Worm (Caenorhabditis elegans) whole organism, L4 larva: ENCODE measurements around the gene srv-10.

Experiments used
- T20F7.1 ChIP-seq: fragments of 200-800 bp; sonication (Bioruptor generic); optimal IDR thresholded peaks from 2 replicates; lab custom pipeline; 2018; ENCODE audit warnings: mild to moderate bottlenecking, missing genetic modification characterization, missing compliant biosample characterization
- ama-1 ChIP-seq: fragments of 150-350 bp; optimal IDR thresholded peaks from 2 replicates; lab custom pipeline; 2014; ENCODE audit warnings: inconsistent platforms, mixed read lengths
- daf-12 ChIP-seq: fragments of 150-350 bp; optimal IDR thresholded peaks from 2 replicates; lab custom pipeline; 2014; ENCODE audit warnings: missing biosample characterization, missing genetic modification reagents, missing genetic modification characterization
- daf-8 ChIP-seq: fragments of 200-800 bp; sonication (Bioruptor generic); IDR thresholded peaks from 2 replicates; pipeline ENCODE4 v1.3.6; 2022; ENCODE audit warnings: missing genetic modification characterization, missing compliant biosample characterization
- zfp-3 ChIP-seq: fragments of 200-800 bp; sonication (Bioruptor generic); conservative IDR thresholded peaks from 2 replicates; pipeline ENCODE4 v1.3.6; 2022; ENCODE audit warnings: missing genetic modification reagents, missing genetic modification characterization, missing compliant biosample characterization

- TF ChIP-seq ama-1 (lab: Kevin White, UChicago) (no peak), T20F7.1 (GFP tag; lab: Kevin White, UChicago) (no peak), zfp-3 (GFP tag; lab: Robert Waterston, UW) (no peak), daf-12 (no peak), daf-8 (GFP tag; lab: Robert Waterston, UW) (no peak)
These were observed 13.0 kb upstream of the srv-10 start, which contains the start of gene F53F1.4 for ce11 chrV:13410688-13411087.
